Worm (Caenorhabditis elegans): Measurements from ENCODE around the gene F09E5.3.
A peak's percentile ranks its signal among the peaks of the same experiment; 100 is the strongest.

The F09E5.3 gene

DNA sequence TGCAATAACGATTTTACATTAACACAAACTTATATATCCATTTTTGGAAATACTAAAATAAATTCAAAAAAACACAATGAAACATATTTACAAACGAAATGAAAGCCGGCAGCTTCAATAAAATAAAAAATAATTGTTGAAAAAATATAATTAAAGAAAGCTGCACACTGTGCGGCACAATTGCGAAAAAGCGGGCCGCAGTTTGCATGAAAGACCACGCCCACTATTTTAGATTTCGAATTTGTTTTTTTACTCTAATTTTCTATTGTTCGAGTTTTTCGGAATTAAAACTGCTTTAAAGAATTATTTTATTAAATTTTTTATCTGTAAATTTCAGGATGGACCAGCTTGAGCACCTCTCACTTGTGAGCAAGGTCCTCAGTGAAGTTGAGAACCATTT lies 25.4 kb downstream of the F09E5.3 start, which contains the start of gene mog-5:
Gene mog-5, plus strand, starts transcription at position 338 of the 400 bp plus-strand sequence.
- no peak for TF ChIP-seq fkh-8 (tag; optimal IDR thresholded peaks at IDR 0.05)
- TF ChIP-seq unc-62 (GFP tag; optimal IDR thresholded peaks at IDR 0.05) = no peak
- TF ChIP-seq ceh-63 (GFP tag; optimal IDR thresholded peaks at IDR 0.05) = no peak
- TF ChIP-seq dsc-1 (tag; optimal IDR thresholded peaks at IDR 0.05) = peak; percentile 35
- TF ChIP-seq efl-1 (optimal IDR thresholded peaks at IDR 0.05) = peak; percentile 14 to 41
- peak; percentile 36 to 93 for TF ChIP-seq efl-1 (GFP tag; optimal IDR thresholded peaks at IDR 0.05 in 1 of 2)
- TF ChIP-seq xbp-1 (tag; optimal IDR thresholded peaks at IDR 0.05) = peak; percentile 30
- no peak for TF ChIP-seq efl-3 (GFP tag; optimal IDR thresholded peaks at IDR 0.05)
- TF ChIP-seq unc-30 (tag; optimal IDR thresholded peaks at IDR 0.05) = no peak
- TF ChIP-seq sup-37 (GFP tag; optimal IDR thresholded peaks at IDR 0.05) = no peak
- TF ChIP-seq hlh-17 (GFP tag; optimal IDR thresholded peaks at IDR 0.05; ENCODE audit: borderline replicate concordance) = no peak
- TF ChIP-seq C34B4.2 (tag; optimal IDR thresholded peaks at IDR 0.05) = no peak
- no peak for TF ChIP-seq ama-1 (optimal IDR thresholded peaks at IDR 0.05)
- TF ChIP-seq nhr-12 (tag; optimal IDR thresholded peaks at IDR 0.05) = no peak
- TF ChIP-seq nhr-90 (tag; optimal IDR thresholded peaks at IDR 0.05; ENCODE audit: poor library complexity) = peak; percentile 32
- no peak for TF ChIP-seq unc-86 (tag; optimal IDR thresholded peaks at IDR 0.05)
- TF ChIP-seq lin-35 (GFP tag; optimal IDR thresholded peaks at IDR 0.05) = peak in 1 of 2 experiments; percentile 33
- peak; percentile 24 for TF ChIP-seq blmp-1 (tag; optimal IDR thresholded peaks at IDR 0.05)
- TF ChIP-seq alr-1 (tag; optimal IDR thresholded peaks at IDR 0.05; ENCODE audit: borderline replicate concordance) = no peak
- no peak for TF ChIP-seq mep-1 (tag; optimal IDR thresholded peaks at IDR 0.05)
- peak in 2 of 3 experiments; percentile 10 to 23 for TF ChIP-seq ceh-82 (tag; optimal IDR thresholded peaks at IDR 0.05)
- TF ChIP-seq fkh-4 (tag; optimal IDR thresholded peaks at IDR 0.05; ENCODE audit: borderline replicate concordance) = no peak
- TF ChIP-seq unc-98 (GFP tag; IDR thresholded peaks at IDR 0.05) = no peak
- TF ChIP-seq isw-1 (GFP tag; IDR thresholded peaks at IDR 0.05) = no peak
- TF ChIP-seq ztf-4 (tag; optimal IDR thresholded peaks at IDR 0.05) = no peak
- no peak for TF ChIP-seq sptf-1 (tag; optimal IDR thresholded peaks at IDR 0.05)
- TF ChIP-seq ceh-88 (GFP tag; IDR thresholded peaks at IDR 0.05) = no peak
- no peak for TF ChIP-seq lin-14 (GFP tag; optimal IDR thresholded peaks at IDR 0.05)
- TF ChIP-seq rnt-1 (tag; optimal IDR thresholded peaks at IDR 0.05) = peak; percentile 20
- TF ChIP-seq nhr-11 (tag; optimal IDR thresholded peaks at IDR 0.05) = no peak
- peak; percentile 28 for TF ChIP-seq tbx-2 (tag; optimal IDR thresholded peaks at IDR 0.05)
- no peak for TF ChIP-seq nhr-77 (tag; optimal IDR thresholded peaks at IDR 0.05)
- no peak for TF ChIP-seq fos-1 (tag; optimal IDR thresholded peaks at IDR 0.05)
- TF ChIP-seq egl-13 (tag; optimal IDR thresholded peaks at IDR 0.05) = no peak
- TF ChIP-seq fkh-10 (GFP tag; optimal IDR thresholded peaks at IDR 0.05) = no peak
- TF ChIP-seq F16B12.6 (tag; optimal IDR thresholded peaks at IDR 0.05) = no peak
- no peak for TF ChIP-seq zag-1 (tag; optimal IDR thresholded peaks at IDR 0.05)
- TF ChIP-seq nhr-28 (tag; optimal IDR thresholded peaks at IDR 0.05) = no peak
- no peak for TF ChIP-seq vab-15 (tag; optimal IDR thresholded peaks at IDR 0.05)
- TF ChIP-seq Y116A8C.19 (tag; optimal IDR thresholded peaks at IDR 0.05; ENCODE audit: borderline replicate concordance) = no peak
- TF ChIP-seq grh-1 (GFP tag; IDR thresholded peaks at IDR 0.05) = no peak
- TF ChIP-seq lin-39 (tag; optimal IDR thresholded peaks at IDR 0.05) = no peak
- TF ChIP-seq nhr-85 (tag) = no peak
- TF ChIP-seq irx-1 (tag; optimal IDR thresholded peaks at IDR 0.05) = no peak
- TF ChIP-seq lsy-2 (tag; optimal IDR thresholded peaks at IDR 0.05) = peak; percentile 46 to 47
- TF ChIP-seq pax-3 (tag; optimal IDR thresholded peaks at IDR 0.05) = no peak
- no peak for TF ChIP-seq mab-9 (GFP tag; IDR thresholded peaks at IDR 0.05)
- no peak for TF ChIP-seq nhr-84 (tag; optimal IDR thresholded peaks at IDR 0.05)
- no peak for TF ChIP-seq lir-3 (tag; optimal IDR thresholded peaks at IDR 0.05; ENCODE audit: poor library complexity)
- no peak for TF ChIP-seq aha-1 (tag; optimal IDR thresholded peaks at IDR 0.05)
- no peak for TF ChIP-seq ets-5 (GFP tag; IDR thresholded peaks at IDR 0.05)
- TF ChIP-seq egl-27 (tag; optimal IDR thresholded peaks at IDR 0.05) = no peak
- TF ChIP-seq hpl-2 (GFP tag; optimal IDR thresholded peaks at IDR 0.05) = no peak
- TF ChIP-seq nhr-47 (tag; optimal IDR thresholded peaks at IDR 0.05) = peak; percentile 4
